Worm (Caenorhabditis elegans): Measurements from ENCODE around the gene lido-15.

- no peak for TF ChIP-seq pqm-1 (tag; optimal IDR thresholded peaks at IDR 0.05)
- no peak for TF ChIP-seq fkh-6 (tag; optimal IDR thresholded peaks at IDR 0.05)
- no peak for TF ChIP-seq tbx-2 (tag; optimal IDR thresholded peaks at IDR 0.05)
- TF ChIP-seq nfya-1 (tag; optimal IDR thresholded peaks at IDR 0.05): no peak
- TF ChIP-seq eyg-1 (tag; optimal IDR thresholded peaks at IDR 0.05): no peak
- no peak for TF ChIP-seq pha-2 (tag; optimal IDR thresholded peaks at IDR 0.05)
- no peak for TF ChIP-seq ama-1 (optimal IDR thresholded peaks at IDR 0.05)
- TF ChIP-seq fkh-10 (GFP tag; optimal IDR thresholded peaks at IDR 0.05): no peak
- no peak for TF ChIP-seq unc-86 (tag; optimal IDR thresholded peaks at IDR 0.05)
- no peak for TF ChIP-seq ceh-24 (tag; optimal IDR thresholded peaks at IDR 0.05)
- TF ChIP-seq ceh-2 (tag; optimal IDR thresholded peaks at IDR 0.05): no peak
- TF ChIP-seq hlh-15 (tag; optimal IDR thresholded peaks at IDR 0.05): no peak
- TF ChIP-seq elt-2 (tag; optimal IDR thresholded peaks at IDR 0.05): no peak
Measured at ce11 chrII:3788356-3788962, 23.6 kb upstream of the lido-15 start.
